Fruit fly (Drosophila melanogaster): ENCODE results near the gene ATPsynE.

Gene ATPsynE

dm6 chr3R:14353733-14354152 lies 27.0 kb downstream of the ATPsynE start (continued):
- peak; percentile 87 for TF ChIP-seq achi (GFP tag; optimal IDR thresholded peaks at IDR 0.05)
- peak; percentile 88 for TF ChIP-seq CG6854 (GFP tag; optimal IDR thresholded peaks at IDR 0.05)
- peak; percentile 82 for TF ChIP-seq dsx (GFP tag; optimal IDR thresholded peaks at IDR 0.05; ENCODE audit: poor library complexity, severe bottlenecking)
- peak; percentile 82 for TF ChIP-seq CG7368 (GFP tag; optimal IDR thresholded peaks at IDR 0.05)
- peak; percentile 86 for TF ChIP-seq Blimp-1 (GFP tag; optimal IDR thresholded peaks at IDR 0.05)
- TF ChIP-seq CG34406 (GFP tag; optimal IDR thresholded peaks at IDR 0.05), result peak; percentile 89
- peak; percentile 56 for TF ChIP-seq Ets21C (GFP tag; optimal IDR thresholded peaks at IDR 0.05)
- peak; percentile 60; the same call in 1 of the 2 replicates for TF ChIP-seq CG11294 (GFP tag; IDR thresholded peaks at IDR 0.05)
- peak; percentile 84 for TF ChIP-seq CG9139 (GFP tag; optimal IDR thresholded peaks at IDR 0.05)
- TF ChIP-seq ss (GFP tag; optimal IDR thresholded peaks at IDR 0.05), result peak; percentile 69 to 90
- TF ChIP-seq CG8632 (GFP tag; optimal IDR thresholded peaks at IDR 0.05), result peak; percentile 88
- TF ChIP-seq Hr39 (GFP tag; optimal IDR thresholded peaks at IDR 0.05), result peak; percentile 52
- peak; percentile 81 for TF ChIP-seq CG11902 (GFP tag; optimal IDR thresholded peaks at IDR 0.05)
- TF ChIP-seq Eip78C (GFP tag), result peak; percentile 90
- TF ChIP-seq Lpt (GFP tag; optimal IDR thresholded peaks at IDR 0.05), result peak; percentile 84
- TF ChIP-seq CG8119 (GFP tag; IDR thresholded peaks at IDR 0.05), result peak; percentile 89
- peak; percentile 91 for TF ChIP-seq CG6808 (GFP tag; optimal IDR thresholded peaks at IDR 0.05)
- TF ChIP-seq Eip75B (GFP tag; optimal IDR thresholded peaks at IDR 0.05), result peak; percentile 75
- no peak for TF ChIP-seq fkh (GFP tag; optimal IDR thresholded peaks at IDR 0.05)
- peak; percentile 64 for TF ChIP-seq CG31627 (GFP tag; optimal IDR thresholded peaks at IDR 0.05)
- peak; percentile 91 for TF ChIP-seq CG32006 (GFP tag; optimal IDR thresholded peaks at IDR 0.05)
- peak; percentile 83 for TF ChIP-seq Gug (GFP tag; IDR thresholded peaks at IDR 0.05)
- TF ChIP-seq OdsH (GFP tag; optimal IDR thresholded peaks at IDR 0.05), result peak; percentile 89
- TF ChIP-seq Eip93F (GFP tag; optimal IDR thresholded peaks at IDR 0.05), result no peak
- TF ChIP-seq Smox (GFP tag; optimal IDR thresholded peaks at IDR 0.05), result peak; percentile 66
- peak; percentile 88 for TF ChIP-seq CG10631 (GFP tag; optimal IDR thresholded peaks at IDR 0.05)
- TF ChIP-seq CG6163 (GFP tag; IDR thresholded peaks at IDR 0.05), result peak; percentile 81
- peak; percentile 87 for TF ChIP-seq svp (GFP tag)

dm6 chr3R:14354599-14354998 lies 27.9 kb downstream of the ATPsynE start:
- no peak for TF ChIP-seq CG6792 (GFP tag; optimal IDR thresholded peaks at IDR 0.05)
- peak; percentile 30 for TF ChIP-seq Eip75B (GFP tag; optimal IDR thresholded peaks at IDR 0.05)
- no peak for TF ChIP-seq Blimp-1 (GFP tag; optimal IDR thresholded peaks at IDR 0.05)
- TF ChIP-seq dsx (GFP tag; optimal IDR thresholded peaks at IDR 0.05; ENCODE audit: poor library complexity, severe bottlenecking), result no peak
- no peak for TF ChIP-seq CG16779 (tag; optimal IDR thresholded peaks at IDR 0.05)
- no peak for TF ChIP-seq ss (GFP tag; optimal IDR thresholded peaks at IDR 0.05)
- no peak for TF ChIP-seq Ets21C (GFP tag; optimal IDR thresholded peaks at IDR 0.05)
- no peak for TF ChIP-seq CG6163 (GFP tag; IDR thresholded peaks at IDR 0.05)
- no peak for TF ChIP-seq salr (GFP tag; optimal IDR thresholded peaks at IDR 0.05)
- TF ChIP-seq CG4318 (GFP tag; optimal IDR thresholded peaks at IDR 0.05), result no peak
- no peak for TF ChIP-seq Sox15 (GFP tag; optimal IDR thresholded peaks at IDR 0.05)
- peak; percentile 50 for TF ChIP-seq esn (GFP tag; optimal IDR thresholded peaks at IDR 0.05)
- TF ChIP-seq fd59A (GFP tag; optimal IDR thresholded peaks at IDR 0.05), result no peak
- TF ChIP-seq CG32006 (GFP tag; optimal IDR thresholded peaks at IDR 0.05), result no peak
- TF ChIP-seq lz (GFP tag; optimal IDR thresholded peaks at IDR 0.05), result peak; percentile 32
- peak; percentile 17 for TF ChIP-seq CG8632 (GFP tag; optimal IDR thresholded peaks at IDR 0.05)
- no peak for TF ChIP-seq achi (GFP tag; optimal IDR thresholded peaks at IDR 0.05)
- no peak for TF ChIP-seq CG7368 (GFP tag; optimal IDR thresholded peaks at IDR 0.05)
- TF ChIP-seq CG11902 (GFP tag; optimal IDR thresholded peaks at IDR 0.05), result no peak
- TF ChIP-seq Smox (GFP tag; optimal IDR thresholded peaks at IDR 0.05), result peak; percentile 19
- TF ChIP-seq net (GFP tag; optimal IDR thresholded peaks at IDR 0.05), result no peak
- TF ChIP-seq spab (GFP tag; optimal IDR thresholded peaks at IDR 0.05), result no peak
- TF ChIP-seq Sox14 (GFP tag; optimal IDR thresholded peaks at IDR 0.05), result no peak
- TF ChIP-seq Met (GFP tag; optimal IDR thresholded peaks at IDR 0.05), result no peak
- peak; percentile 72 for TF ChIP-seq svp (GFP tag)
- TF ChIP-seq cyc (GFP tag; optimal IDR thresholded peaks at IDR 0.05), result peak; percentile 26
- no peak for TF ChIP-seq CG15336 (GFP tag; IDR thresholded peaks at IDR 0.05)
- peak; percentile 16 for TF ChIP-seq CG10631 (GFP tag; optimal IDR thresholded peaks at IDR 0.05)
- TF ChIP-seq CG3032 (tag; optimal IDR thresholded peaks at IDR 0.05), result no peak
- TF ChIP-seq vri (GFP tag; optimal IDR thresholded peaks at IDR 0.05), result no peak
- TF ChIP-seq topi (GFP tag; optimal IDR thresholded peaks at IDR 0.05), result peak; percentile 52
- no peak for TF ChIP-seq CG11294 (GFP tag; IDR thresholded peaks at IDR 0.05)
- TF ChIP-seq eg (GFP tag; IDR thresholded peaks at IDR 0.05), result no peak
- TF ChIP-seq CG31627 (GFP tag; optimal IDR thresholded peaks at IDR 0.05), result no peak
- TF ChIP-seq Hr4 (GFP tag; optimal IDR thresholded peaks at IDR 0.05), result no peak
- no peak for TF ChIP-seq OdsH (GFP tag; optimal IDR thresholded peaks at IDR 0.05)
- TF ChIP-seq CG3919 (GFP tag; optimal IDR thresholded peaks at IDR 0.05), result peak; percentile 10
